Worm (Caenorhabditis elegans) whole organism, mixed stage, embryonic: ENCODE measurements around the gene C06B3.16.

Source experiments
- M03D4.4 ChIP-seq: sonication (generic microtip); optimal IDR thresholded peaks from 2 replicates; lab custom pipeline; 2017; ENCODE audit warnings: mild to moderate bottlenecking, missing genetic modification characterization, missing compliant biosample characterization
- bed-3 ChIP-seq: fragments of 200-800 bp; sonication (Bioruptor generic); optimal IDR thresholded peaks from 3 replicates; lab custom pipeline; 2018; ENCODE audit warnings: mild to moderate bottlenecking, missing genetic modification characterization, moderate library complexity, missing compliant biosample characterization
- blmp-1 ChIP-seq: fragments of 150-350 bp; optimal IDR thresholded peaks from 2 replicates; lab custom pipeline; 2014; ENCODE audit warnings: missing biosample characterization, missing genetic modification characterization
- ceh-39 ChIP-seq: fragments of 150-350 bp; optimal IDR thresholded peaks from 2 replicates; lab custom pipeline; 2014; ENCODE audit warnings: missing biosample characterization, missing genetic modification characterization
- ces-1 ChIP-seq: fragments of 150-350 bp; optimal IDR thresholded peaks from 2 replicates; lab custom pipeline; 2014; ENCODE audit warnings: missing biosample characterization, missing genetic modification reagents, missing genetic modification characterization
- cnd-1 ChIP-seq: fragments of 200-800 bp; sonication (Bioruptor generic); optimal IDR thresholded peaks from 2 replicates; lab custom pipeline; 2018; ENCODE audit warnings: mild to moderate bottlenecking, missing genetic modification characterization, missing compliant biosample characterization
- drap-1 ChIP-seq: fragments of 200-800 bp; sonication (Bioruptor generic); optimal IDR thresholded peaks from 3 replicates; lab custom pipeline; 2018; ENCODE audit warnings: mild to moderate bottlenecking, missing genetic modification characterization, missing compliant biosample characterization
- elt-1 ChIP-seq: sonication (generic microtip); optimal IDR thresholded peaks from 2 replicates; lab custom pipeline; 2017; ENCODE audit warnings: missing genetic modification characterization, mild to moderate bottlenecking, missing compliant biosample characterization, antibody characterized with exemption, moderate library complexity, borderline replicate concordance; ENCODE audit not compliant: insufficient read depth
- elt-3 ChIP-seq: fragments of 150-350 bp; optimal IDR thresholded peaks from 2 replicates; lab custom pipeline; 2014; ENCODE audit warnings: missing biosample characterization, missing genetic modification characterization
- flh-1 ChIP-seq: fragments of 200-800 bp; sonication (Bioruptor generic); optimal IDR thresholded peaks from 2 replicates; lab custom pipeline; 2018; ENCODE audit warnings: mild to moderate bottlenecking, missing genetic modification characterization, moderate library complexity, missing compliant biosample characterization
- ham-2 ChIP-seq: fragments of 200-800 bp; sonication (Bioruptor generic); optimal IDR thresholded peaks from 2 replicates; lab custom pipeline; 2018; ENCODE audit warnings: mild to moderate bottlenecking, missing genetic modification characterization, missing compliant biosample characterization
- hlh-1 ChIP-seq: fragments of 150-350 bp; optimal IDR thresholded peaks from 2 replicates; lab custom pipeline; 2014; ENCODE audit warnings: missing biosample characterization, missing genetic modification reagents, missing genetic modification characterization
- lin-13 ChIP-seq: fragments of 150-350 bp; optimal IDR thresholded peaks from 2 replicates; lab custom pipeline; 2014; ENCODE audit warnings: missing biosample characterization, missing genetic modification characterization
- lin-32 ChIP-seq: fragments of 200-800 bp; sonication (Bioruptor generic); optimal IDR thresholded peaks from 2 replicates; lab custom pipeline; 2018; ENCODE audit warnings: mild to moderate bottlenecking, missing genetic modification characterization, missing compliant biosample characterization
- lsy-2 ChIP-seq: fragments of 150-350 bp; optimal IDR thresholded peaks from 2 replicates; lab custom pipeline; 2014; ENCODE audit warnings: missing biosample characterization, missing genetic modification characterization
- mab-5 ChIP-seq: fragments of 150-350 bp; optimal IDR thresholded peaks from 2 replicates; lab custom pipeline; 2014; ENCODE audit warnings: missing biosample characterization, missing genetic modification characterization
- mep-1 ChIP-seq: fragments of 150-350 bp; optimal IDR thresholded peaks from 2 replicates; lab custom pipeline; 2017; ENCODE audit warnings: missing biosample characterization, missing genetic modification reagents, missing genetic modification characterization, inconsistent platforms
- mls-2 ChIP-seq: sonication (generic microtip); optimal IDR thresholded peaks from 2 replicates; lab custom pipeline; 2016; ENCODE audit warnings: mild to moderate bottlenecking, missing genetic modification characterization, moderate library complexity, missing compliant biosample characterization
- nhr-2 ChIP-seq: fragments of 150-350 bp; optimal IDR thresholded peaks from 2 replicates; lab custom pipeline; 2014; ENCODE audit warnings: missing biosample characterization, missing genetic modification characterization
- nhr-237 ChIP-seq: fragments of 150-350 bp; optimal IDR thresholded peaks from 2 replicates; lab custom pipeline; 2014; ENCODE audit warnings: missing biosample characterization, missing genetic modification characterization
- nhr-28 ChIP-seq: fragments of 150-350 bp; optimal IDR thresholded peaks from 2 replicates; lab custom pipeline; 2014; ENCODE audit warnings: missing biosample characterization, missing genetic modification characterization
- nhr-76 ChIP-seq: sonication (generic microtip); optimal IDR thresholded peaks from 2 replicates; lab custom pipeline; 2017; ENCODE audit warnings: missing biosample characterization, missing genetic modification characterization
- pha-4 ChIP-seq: fragments of 150-350 bp; optimal IDR thresholded peaks from 2 replicates; lab custom pipeline; 2018; ENCODE audit warnings: missing biosample characterization, missing genetic modification reagents, missing genetic modification characterization
- sem-2 ChIP-seq: fragments of 200-800 bp; sonication (Bioruptor generic); optimal IDR thresholded peaks from 2 replicates; lab custom pipeline; 2018; ENCODE audit warnings: mild to moderate bottlenecking, missing genetic modification characterization, missing compliant biosample characterization
- sptf-1 ChIP-seq: sonication (generic microtip); optimal IDR thresholded peaks from 2 replicates; lab custom pipeline; 2017; ENCODE audit warnings: mild to moderate bottlenecking, missing genetic modification characterization, moderate library complexity, missing compliant biosample characterization
- tbx-8 ChIP-seq: fragments of 200-800 bp; sonication (Bioruptor generic); optimal IDR thresholded peaks from 2 replicates; lab custom pipeline; 2018; ENCODE audit warnings: mild to moderate bottlenecking, missing genetic modification characterization, moderate library complexity, missing compliant biosample characterization
- unc-120 ChIP-seq: sonication (generic microtip); optimal IDR thresholded peaks from 2 replicates; lab custom pipeline; 2017; ENCODE audit warnings: missing genetic modification characterization, missing compliant biosample characterization; ENCODE audit not compliant: poor library complexity, severe bottlenecking
- unc-39 ChIP-seq: fragments of 150-350 bp; optimal IDR thresholded peaks from 2 replicates; lab custom pipeline; 2014; ENCODE audit warnings: missing biosample characterization, missing genetic modification characterization
- unc-62 ChIP-seq: fragments of 150-350 bp; optimal IDR thresholded peaks from 2 replicates; lab custom pipeline; 2014; ENCODE audit warnings: missing biosample characterization, missing genetic modification reagents, missing genetic modification characterization
- zip-8 ChIP-seq: fragments of 150-350 bp; optimal IDR thresholded peaks from 2 replicates; lab custom pipeline; 2014; ENCODE audit warnings: missing biosample characterization, missing genetic modification characterization
- ztf-11 ChIP-seq: fragments of 150-350 bp; optimal IDR thresholded peaks from 2 replicates; lab custom pipeline; 2014; ENCODE audit warnings: missing biosample characterization, missing genetic modification characterization

C06B3.16 gene

ce11 chrV:13923851-13924250 lies 7.5 kb upstream of the C06B3.16 start, which contains the start of gene srxa-11:
Gene srxa-11, plus strand, starts transcription at chrV:13924151.
- no peak for TF ChIP-seq nhr-237 (tag; lab: Kevin White, UChicago)
- TF ChIP-seq lin-13 (tag; lab: Kevin White, UChicago), result no peak
- no peak for TF ChIP-seq mls-2 (tag; lab: Kevin White, UChicago)
- TF ChIP-seq unc-62 (GFP tag; lab: Kevin White, UChicago), result no peak

ce11 chrV:13926398-13926797 lies 4.9 kb upstream of the C06B3.16 start, which contains the start of gene srxa-12:
Gene srxa-12, plus strand, starts transcription at chrV:13926698.
- TF ChIP-seq nhr-76 (no peak), flh-1 (GFP tag; lab: Kevin White, UChicago) (no peak), unc-62 (GFP tag; lab: Kevin White, UChicago) (no peak), ceh-39 (tag; lab: Kevin White, UChicago) (no peak), ces-1 (GFP tag; lab: Kevin White, UChicago) (no peak), mab-5 (tag; lab: Kevin White, UChicago) (no peak), zip-8 (tag; lab: Kevin White, UChicago) (no peak)
- TF ChIP-seq, all 35 proteins: peak for 0

- TF ChIP-seq blmp-1 (tag; lab: Kevin White, UChicago) (no peak), unc-120 (no peak), nhr-237 (tag; lab: Kevin White, UChicago) (no peak), zip-8 (tag; lab: Kevin White, UChicago) (no peak), unc-62 (GFP tag; lab: Kevin White, UChicago) (no peak)
Observed at ce11 chrV:13929503-13929902, 1.8 kb upstream of the C06B3.16 start, which contains the start of gene srxa-13. Gene srxa-13, plus strand, starts transcription at chrV:13929803.

- no peak for TF ChIP-seq pha-4 (tag; lab: Kevin White, UChicago)
- TF ChIP-seq elt-1 (tag; lab: Kevin White, UChicago), result no peak
- TF ChIP-seq ces-1 (GFP tag; lab: Kevin White, UChicago), result no peak
- no peak for TF ChIP-seq flh-1 (GFP tag; lab: Kevin White, UChicago)
- no peak for TF ChIP-seq sptf-1 (tag; lab: Kevin White, UChicago)
- no peak for TF ChIP-seq cnd-1
- TF ChIP-seq elt-3 (tag; lab: Kevin White, UChicago), result no peak
- TF ChIP-seq unc-39 (tag; lab: Kevin White, UChicago), result no peak
- no peak for TF ChIP-seq sem-2 (GFP tag; lab: Kevin White, UChicago)
- no peak for TF ChIP-seq drap-1 (GFP tag; lab: Kevin White, UChicago)
- no peak for TF ChIP-seq M03D4.4 (tag; lab: Kevin White, UChicago)
- TF ChIP-seq hlh-1 (tag; lab: Kevin White, UChicago), result no peak
- no peak for TF ChIP-seq ztf-11 (tag; lab: Kevin White, UChicago)
- no peak for TF ChIP-seq lin-32
- no peak for TF ChIP-seq mab-5 (tag; lab: Kevin White, UChicago)
- TF ChIP-seq nhr-76, result no peak
- TF ChIP-seq nhr-2 (tag; lab: Kevin White, UChicago), result no peak
- TF ChIP-seq unc-120, result no peak
- TF ChIP-seq nhr-28 (tag; lab: Kevin White, UChicago), result no peak
- no peak for TF ChIP-seq lsy-2 (tag; lab: Kevin White, UChicago)
Observed at ce11 chrV:13931952-13932351, 627 bp downstream of the C06B3.16 start.

- no peak for TF ChIP-seq unc-39 (tag; lab: Kevin White, UChicago)
- no peak for TF ChIP-seq lin-13 (tag; lab: Kevin White, UChicago)
- TF ChIP-seq ceh-39 (tag; lab: Kevin White, UChicago), result no peak
- no peak for TF ChIP-seq flh-1 (GFP tag; lab: Kevin White, UChicago)
- TF ChIP-seq ham-2, result no peak
- TF ChIP-seq tbx-8 (GFP tag; lab: Kevin White, UChicago), result no peak
- no peak for TF ChIP-seq sptf-1 (tag; lab: Kevin White, UChicago)
- no peak for TF ChIP-seq nhr-2 (tag; lab: Kevin White, UChicago)
- no peak for TF ChIP-seq unc-62 (GFP tag; lab: Kevin White, UChicago)
- no peak for TF ChIP-seq ztf-11 (tag; lab: Kevin White, UChicago)
- TF ChIP-seq mls-2 (tag; lab: Kevin White, UChicago), result no peak
- TF ChIP-seq sem-2 (GFP tag; lab: Kevin White, UChicago), result no peak
- no peak for TF ChIP-seq ces-1 (GFP tag; lab: Kevin White, UChicago)
- no peak for TF ChIP-seq lin-32
- TF ChIP-seq M03D4.4 (tag; lab: Kevin White, UChicago), result no peak
- TF ChIP-seq elt-1 (tag; lab: Kevin White, UChicago), result no peak
- no peak for TF ChIP-seq mep-1 (tag; lab: Kevin White, UChicago)
- no peak for TF ChIP-seq pha-4 (tag; lab: Kevin White, UChicago)
- no peak for TF ChIP-seq bed-3 (GFP tag; lab: Kevin White, UChicago)
Observed at ce11 chrV:13934545-13934944, 3.2 kb downstream of the C06B3.16 start, which contains the start of gene R10D12.1. Gene R10D12.1, minus strand, starts transcription at chrV:13934645.
